Worm (Caenorhabditis elegans): Measurements from ENCODE around the gene arrd-22.

DNA sequence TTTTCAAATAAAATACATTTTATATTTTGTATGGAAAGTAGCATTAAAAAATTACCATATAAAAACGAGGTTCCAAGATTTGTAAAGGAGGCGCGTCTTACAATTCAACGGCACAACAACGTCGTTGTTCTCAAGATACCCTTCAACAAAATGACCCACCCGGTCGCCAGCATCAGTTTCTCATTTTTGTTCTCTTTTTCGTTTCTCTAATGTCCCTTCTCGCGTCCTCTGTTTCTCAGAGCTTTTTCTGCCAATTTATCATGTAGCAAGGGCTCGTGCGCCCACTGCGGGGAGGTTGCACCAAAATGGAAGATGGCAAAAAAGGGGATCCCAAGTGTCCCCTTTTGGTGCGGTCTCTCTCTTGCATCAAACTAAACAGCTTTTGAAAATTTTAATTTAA lies 822 bp upstream of the arrd-22 start:
- TF ChIP-seq mbf-1 (tag; optimal IDR thresholded peaks at IDR 0.05): no peak
- TF ChIP-seq ZK546.5 (tag; optimal IDR thresholded peaks at IDR 0.05): no peak
- TF ChIP-seq ztf-11 (tag; optimal IDR thresholded peaks at IDR 0.05): no peak
- TF ChIP-seq fos-1 (tag; optimal IDR thresholded peaks at IDR 0.05): no peak
- no peak for TF ChIP-seq ceh-82 (tag; optimal IDR thresholded peaks at IDR 0.05)
- no peak for TF ChIP-seq ama-1 (optimal IDR thresholded peaks at IDR 0.05)
- TF ChIP-seq lin-13 (GFP tag; optimal IDR thresholded peaks at IDR 0.05): no peak
- no peak for TF ChIP-seq dmd-4 (tag; optimal IDR thresholded peaks at IDR 0.05)
- no peak for TF ChIP-seq ztf-4 (tag; optimal IDR thresholded peaks at IDR 0.05)

All from whole organism, L2 larva.